Fruit fly (Drosophila melanogaster): ENCODE measurements around the gene CG1847.
A peak's percentile ranks its signal among the peaks of the same experiment; 100 is the strongest.

Gene CG1847

DNA sequence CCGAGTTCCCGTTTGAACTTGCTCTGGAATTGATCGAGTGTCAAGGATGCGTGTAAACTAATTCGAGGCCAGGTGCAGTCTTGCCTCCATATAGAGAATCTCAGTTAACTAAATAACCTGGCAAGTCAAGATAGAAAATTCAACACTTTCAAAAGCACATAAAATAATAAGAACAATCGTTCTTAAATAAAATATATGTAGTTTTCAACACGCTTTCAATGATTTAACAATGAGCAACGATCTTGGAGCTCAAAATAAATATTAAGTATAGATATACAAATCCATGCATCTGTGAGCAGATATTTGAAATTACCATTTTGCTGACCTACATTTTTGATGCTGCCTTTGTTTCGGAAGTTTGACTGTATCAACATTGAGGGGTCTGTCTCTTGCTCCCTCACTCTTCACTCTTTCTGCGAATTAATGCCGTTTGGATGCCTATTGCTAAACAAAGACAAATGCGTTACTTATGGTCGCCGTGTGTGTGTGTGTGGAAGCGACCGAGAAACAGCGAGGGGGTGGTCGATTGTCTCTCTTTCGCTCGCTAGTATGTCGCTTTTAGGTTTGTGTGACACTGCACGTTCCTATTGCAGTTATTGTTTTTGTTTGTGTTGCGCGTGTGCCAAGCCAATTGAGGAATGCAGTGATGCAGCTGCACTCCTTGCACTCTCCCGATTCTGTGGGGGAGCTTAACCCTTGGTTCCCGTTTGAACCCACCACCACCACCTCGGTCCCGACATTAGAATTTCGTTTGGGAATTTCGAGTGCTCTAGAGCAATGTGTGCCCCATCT is 48.5 kb upstream of the CG1847 start (continued):
- TF ChIP-seq CG6808 (GFP tag; optimal IDR thresholded peaks at IDR 0.05): peak; percentile 0
- TF ChIP-seq spab (GFP tag; optimal IDR thresholded peaks at IDR 0.05): no peak
- peak; percentile 26 for TF ChIP-seq CG7368 (GFP tag; optimal IDR thresholded peaks at IDR 0.05)
- TF ChIP-seq CG1621 (tag; optimal IDR thresholded peaks at IDR 0.05): no peak
- peak; percentile 36 for TF ChIP-seq CG6792 (GFP tag; optimal IDR thresholded peaks at IDR 0.05)
- TF ChIP-seq cyc (GFP tag; optimal IDR thresholded peaks at IDR 0.05): peak; percentile 31
- no peak for TF ChIP-seq Hr38 (GFP tag; optimal IDR thresholded peaks at IDR 0.05)
- TF ChIP-seq CG3919 (GFP tag; optimal IDR thresholded peaks at IDR 0.05): peak; percentile 66
- TF ChIP-seq CG8319 (GFP tag; optimal IDR thresholded peaks at IDR 0.05): no peak
- TF ChIP-seq Hr39 (GFP tag; optimal IDR thresholded peaks at IDR 0.05): peak; percentile 61

DNA sequence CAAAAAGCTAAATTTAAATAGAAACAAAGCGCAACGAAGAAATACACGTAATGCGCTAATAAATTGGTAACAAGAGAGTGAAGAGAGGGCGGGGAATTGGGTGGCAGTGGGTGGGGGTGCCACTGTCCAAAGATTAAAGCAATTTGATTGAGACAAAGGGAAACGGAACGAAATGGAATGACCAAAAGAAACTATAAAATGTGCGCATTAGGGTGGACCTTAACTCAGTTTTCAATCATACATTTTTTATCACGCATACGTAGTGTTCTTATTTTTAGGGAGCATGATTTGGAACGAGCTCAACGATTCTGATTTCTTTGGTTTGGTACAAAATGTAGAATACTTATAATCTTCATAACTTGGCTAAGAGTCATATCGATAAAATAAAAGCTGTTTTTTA is 47.0 kb upstream of the CG1847 start:
- no peak for TF ChIP-seq Gug (GFP tag; IDR thresholded peaks at IDR 0.05)
- TF ChIP-seq dsx (GFP tag; optimal IDR thresholded peaks at IDR 0.05; ENCODE audit: poor library complexity, severe bottlenecking): no peak
- TF ChIP-seq CG8632 (GFP tag; optimal IDR thresholded peaks at IDR 0.05): no peak
- TF ChIP-seq CG6792 (GFP tag; optimal IDR thresholded peaks at IDR 0.05): no peak
- TF ChIP-seq spab (GFP tag; optimal IDR thresholded peaks at IDR 0.05): no peak
- TF ChIP-seq cyc (GFP tag; optimal IDR thresholded peaks at IDR 0.05): no peak
- TF ChIP-seq Sox15 (GFP tag; optimal IDR thresholded peaks at IDR 0.05): no peak
- peak; percentile 39 for TF ChIP-seq Hr4 (GFP tag; optimal IDR thresholded peaks at IDR 0.05)
- TF ChIP-seq CG10631 (GFP tag; optimal IDR thresholded peaks at IDR 0.05): no peak
- TF ChIP-seq CG7368 (GFP tag; optimal IDR thresholded peaks at IDR 0.05): no peak
- peak; percentile 21 for TF ChIP-seq achi (GFP tag; optimal IDR thresholded peaks at IDR 0.05)
- TF ChIP-seq lz (GFP tag; optimal IDR thresholded peaks at IDR 0.05): peak; percentile 44
- no peak for TF ChIP-seq CG4318 (GFP tag; optimal IDR thresholded peaks at IDR 0.05)
- TF ChIP-seq CG15336 (GFP tag; IDR thresholded peaks at IDR 0.05): no peak
- TF ChIP-seq fd59A (GFP tag; optimal IDR thresholded peaks at IDR 0.05): no peak
- TF ChIP-seq fd85E (GFP tag; optimal IDR thresholded peaks at IDR 0.05): no peak
- no peak for TF ChIP-seq net (GFP tag; optimal IDR thresholded peaks at IDR 0.05)
- TF ChIP-seq CG6854 (GFP tag; optimal IDR thresholded peaks at IDR 0.05): no peak
- TF ChIP-seq CG3032 (tag; optimal IDR thresholded peaks at IDR 0.05): no peak
- TF ChIP-seq topi (GFP tag; optimal IDR thresholded peaks at IDR 0.05): peak; percentile 12
- TF ChIP-seq Met (GFP tag; optimal IDR thresholded peaks at IDR 0.05): no peak
- TF ChIP-seq CG9139 (GFP tag; optimal IDR thresholded peaks at IDR 0.05): no peak
- TF ChIP-seq Ets21C (GFP tag; optimal IDR thresholded peaks at IDR 0.05): no peak
- peak; percentile 14 for TF ChIP-seq CG3919 (GFP tag; optimal IDR thresholded peaks at IDR 0.05)
- TF ChIP-seq eg (GFP tag; IDR thresholded peaks at IDR 0.05): peak; percentile 59; the same call in 1 of the 3 replicates
- TF ChIP-seq Eip93F (GFP tag; optimal IDR thresholded peaks at IDR 0.05): no peak
- TF ChIP-seq CG1621 (tag; optimal IDR thresholded peaks at IDR 0.05): no peak
- no peak for TF ChIP-seq Blimp-1 (GFP tag; optimal IDR thresholded peaks at IDR 0.05)
- no peak for TF ChIP-seq pdm3 (GFP tag; optimal IDR thresholded peaks at IDR 0.05)
- no peak for TF ChIP-seq Sox102F (GFP tag; optimal IDR thresholded peaks at IDR 0.05)
- TF ChIP-seq CG8319 (GFP tag; optimal IDR thresholded peaks at IDR 0.05): no peak
- no peak for TF ChIP-seq CG31627 (GFP tag; optimal IDR thresholded peaks at IDR 0.05)
- no peak for TF ChIP-seq Lpt (GFP tag; optimal IDR thresholded peaks at IDR 0.05)
- TF ChIP-seq Eip78C (GFP tag): peak; percentile 54
- TF ChIP-seq CG32006 (GFP tag; optimal IDR thresholded peaks at IDR 0.05): peak; percentile 24
- peak; percentile 20 for TF ChIP-seq vri (GFP tag; optimal IDR thresholded peaks at IDR 0.05)
- peak; percentile 23 for TF ChIP-seq esn (GFP tag; optimal IDR thresholded peaks at IDR 0.05)
- TF ChIP-seq CG6276 (GFP tag; optimal IDR thresholded peaks at IDR 0.05): peak; percentile 36
- no peak for TF ChIP-seq CG11762 (GFP tag; optimal IDR thresholded peaks at IDR 0.05; ENCODE audit: insufficient read depth)
- TF ChIP-seq Hr39 (GFP tag; optimal IDR thresholded peaks at IDR 0.05): no peak
- no peak for TF ChIP-seq acj6 (GFP tag; optimal IDR thresholded peaks at IDR 0.05)
- peak; percentile 20 for TF ChIP-seq CG34406 (GFP tag; optimal IDR thresholded peaks at IDR 0.05)
- no peak for TF ChIP-seq CG11902 (GFP tag; optimal IDR thresholded peaks at IDR 0.05)
- TF ChIP-seq ss (GFP tag; optimal IDR thresholded peaks at IDR 0.05): peak in 1 of 2 experiments; percentile 8
- TF ChIP-seq svp (GFP tag): peak; percentile 60
- TF ChIP-seq OdsH (GFP tag; optimal IDR thresholded peaks at IDR 0.05): peak; percentile 11
